Worm (Caenorhabditis elegans) whole organism, L4/young adult: ENCODE results near the gene C02E7.10.

Source experiments
- W03F9.2 ChIP-seq: fragments of 150-350 bp; optimal IDR thresholded peaks from 2 replicates; lab custom pipeline; 2014; ENCODE audit warnings: missing biosample characterization, missing genetic modification characterization
- dao-5 ChIP-seq: sonication (generic microtip); optimal IDR thresholded peaks from 2 replicates; lab custom pipeline; 2016; ENCODE audit warnings: missing genotype, missing genetic modification characterization, moderate library complexity, missing compliant biosample characterization
- him-1 ChIP-seq: sonication (generic microtip); optimal IDR thresholded peaks from 2 replicates; lab custom pipeline; 2016; ENCODE audit warnings: missing genotype, missing genetic modification reagents, missing genetic modification characterization, missing compliant biosample characterization

DNA sequence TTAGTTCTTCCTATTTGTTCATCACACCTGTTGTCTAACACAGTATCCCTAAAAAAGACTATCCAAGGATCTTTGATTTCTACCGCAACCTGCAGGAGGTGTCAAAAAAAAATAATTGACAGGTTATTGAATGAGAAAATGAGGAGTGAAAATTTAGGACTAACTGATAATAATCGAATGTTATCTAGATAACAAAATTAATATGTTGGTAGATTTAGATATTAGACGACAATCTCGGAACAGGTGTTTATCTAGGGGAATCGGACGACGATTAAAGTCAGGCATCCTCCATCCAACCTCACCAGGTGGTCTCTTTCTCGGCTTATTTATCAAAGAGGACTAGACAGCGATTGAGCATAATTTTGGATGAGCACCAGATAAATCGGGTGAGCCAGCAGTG lies 35.9 kb upstream of the C02E7.10 start:
- no peak for TF ChIP-seq him-1 (tag; lab: Kevin White, UChicago)
- TF ChIP-seq W03F9.2: no peak
- no peak for TF ChIP-seq dao-5 (tag; lab: Kevin White, UChicago)
